Worm (Caenorhabditis elegans) whole organism, L4 larva: ENCODE measurements around the gene snb-1.

Experiments used
- D1046.2 ChIP-seq: fragments of 200-800 bp; sonication (Bioruptor generic); IDR thresholded peaks from 2 replicates; pipeline ENCODE4 v1.3.6; 2022; ENCODE audit warnings: missing genetic modification characterization, missing compliant biosample characterization
- R02D3.7 ChIP-seq: fragments of 150-350 bp; sonication (generic microtip); optimal IDR thresholded peaks from 3 replicates; lab custom pipeline; 2014; ENCODE audit warnings: missing biosample characterization, missing genetic modification characterization
- Y48G9A.11 ChIP-seq: fragments of 200-800 bp; sonication (Bioruptor generic); IDR thresholded peaks from 2 replicates; pipeline ENCODE4 v1.3.6; 2022; ENCODE audit warnings: missing genetic modification reagents, missing genetic modification characterization, missing compliant biosample characterization
- Y5F2A.4 ChIP-seq: fragments of 200-800 bp; sonication (Bioruptor generic); optimal IDR thresholded peaks from 2 replicates; lab custom pipeline; 2018; ENCODE audit warnings: mild to moderate bottlenecking, missing genetic modification characterization, missing compliant biosample characterization
- ZK546.5 ChIP-seq, 2 experiments: sonication (generic microtip); optimal IDR thresholded peaks; 2 replicates each; lab custom pipeline; 2017; ENCODE audit warnings: missing biosample characterization in 2 of 2, missing genetic modification characterization in 2 of 2
- aha-1 ChIP-seq: fragments of 150-350 bp; peaks from one replicate; lab custom pipeline; 2014; ENCODE audit warnings: missing biosample characterization, missing genetic modification characterization
- aly-2 ChIP-seq: sonication (generic microtip); optimal IDR thresholded peaks from 2 replicates; lab custom pipeline; 2018; ENCODE audit warnings: missing biosample characterization, missing genetic modification characterization
- ceh-28 ChIP-seq: fragments of 150-350 bp; optimal IDR thresholded peaks from 2 replicates; lab custom pipeline; 2014; ENCODE audit warnings: missing biosample characterization, missing genetic modification reagents, missing genetic modification characterization
- ceh-62 ChIP-seq: sonication (generic microtip); optimal IDR thresholded peaks from 2 replicates; lab custom pipeline; 2017; ENCODE audit warnings: missing biosample characterization, missing genetic modification characterization
- ceh-82 ChIP-seq: sonication (generic microtip); optimal IDR thresholded peaks from 2 replicates; lab custom pipeline; 2017; ENCODE audit warnings: missing biosample characterization, missing genetic modification characterization
- cey-2 ChIP-seq: sonication (generic microtip); optimal IDR thresholded peaks from 3 replicates; lab custom pipeline; 2017; ENCODE audit warnings: missing genetic modification characterization, mild to moderate bottlenecking, missing compliant biosample characterization, antibody characterized with exemption, borderline replicate concordance; ENCODE audit not compliant: insufficient read depth
- daf-8 ChIP-seq: fragments of 200-800 bp; sonication (Bioruptor generic); IDR thresholded peaks from 2 replicates; pipeline ENCODE4 v1.3.6; 2022; ENCODE audit warnings: missing genetic modification characterization, missing compliant biosample characterization
- dmd-6 ChIP-seq: fragments of 200-800 bp; sonication (Bioruptor generic); IDR thresholded peaks from 2 replicates; pipeline ENCODE4 v1.3.6; 2022; ENCODE audit warnings: missing genetic modification reagents, missing genetic modification characterization, missing compliant biosample characterization
- dmd-9 ChIP-seq: fragments of 200-800 bp; sonication (Bioruptor generic); IDR thresholded peaks from 2 replicates; pipeline ENCODE4 v1.3.6; 2022; ENCODE audit warnings: missing genetic modification reagents, missing genetic modification characterization, missing compliant biosample characterization
- egl-27 ChIP-seq: sonication (generic microtip); optimal IDR thresholded peaks from 3 replicates; lab custom pipeline; 2017; ENCODE audit warnings: missing biosample characterization, missing genetic modification reagents, missing genetic modification characterization
- jun-1 ChIP-seq: fragments of 150-350 bp; optimal IDR thresholded peaks from 2 replicates; lab custom pipeline; 2014; ENCODE audit warnings: missing biosample characterization, missing genetic modification reagents, missing genetic modification characterization
- lin-15B ChIP-seq: fragments of 150-350 bp; sonication (generic microtip); optimal IDR thresholded peaks from 3 replicates; lab custom pipeline; 2014; ENCODE audit warnings: missing biosample characterization, missing genetic modification characterization
- lsy-2 ChIP-seq, 2 experiments: fragments of 150-350 bp in 1 of 2; sonication (generic microtip) in 1 of 2; optimal IDR thresholded peaks; 2 replicates each; lab custom pipeline; 2014 to 2017; ENCODE audit warnings: missing biosample characterization in 2 of 2, missing genetic modification characterization in 2 of 2
- mxl-2 ChIP-seq: fragments of 200-800 bp; sonication (Bioruptor generic); conservative IDR thresholded peaks from 2 replicates; pipeline ENCODE4 v1.3.6; 2022; ENCODE audit warnings: missing genetic modification reagents, missing genetic modification characterization, missing compliant biosample characterization
- nhr-11 ChIP-seq: fragments of 150-350 bp; optimal IDR thresholded peaks from 2 replicates; lab custom pipeline; 2014; ENCODE audit warnings: missing biosample characterization, missing genetic modification characterization
- nhr-111 ChIP-seq: fragments of 200-800 bp; sonication (Bioruptor generic); optimal IDR thresholded peaks from 2 replicates; lab custom pipeline; 2018; ENCODE audit warnings: mild to moderate bottlenecking, missing genetic modification characterization, missing compliant biosample characterization
- nhr-237 ChIP-seq: sonication (generic microtip); optimal IDR thresholded peaks from 2 replicates; lab custom pipeline; 2017; ENCODE audit warnings: missing biosample characterization, missing genetic modification characterization
- nhr-25 ChIP-seq: sonication (generic microtip); optimal IDR thresholded peaks from 2 replicates; lab custom pipeline; 2017; ENCODE audit warnings: missing genetic modification characterization, mild to moderate bottlenecking, missing compliant biosample characterization, antibody characterized with exemption, moderate library complexity, borderline replicate concordance; ENCODE audit not compliant: insufficient read depth
- nhr-41 ChIP-seq: fragments of 200-800 bp; sonication (Bioruptor generic); IDR thresholded peaks from 2 replicates; pipeline ENCODE4 v1.3.6; 2022; ENCODE audit warnings: missing genetic modification reagents, missing genetic modification characterization, missing compliant biosample characterization
- nhr-48 ChIP-seq: sonication (generic microtip); optimal IDR thresholded peaks from 2 replicates; lab custom pipeline; 2016; ENCODE audit warnings: mild to moderate bottlenecking, missing genetic modification characterization, missing compliant biosample characterization
- pha-4 ChIP-seq, 2 experiments: fragments of 150-350 bp in 1 of 2; fragments of 200-800 bp in 1 of 2; sonication (Bioruptor generic) in 1 of 2; IDR thresholded peaks in 1 of 2; optimal IDR thresholded peaks in 1 of 2; 2 replicates each; pipeline versions ENCODE4 v1.3.6 to Lab custom; 2014 to 2022; ENCODE audit warnings: missing genetic modification characterization in 2 of 2, missing genetic modification reagents in 2 of 2, missing biosample characterization in 1 of 2, missing compliant biosample characterization in 1 of 2
- php-3 ChIP-seq: fragments of 200-800 bp; sonication (Bioruptor generic); IDR thresholded peaks from 2 replicates; pipeline ENCODE4 v1.3.6; 2022; ENCODE audit warnings: missing genetic modification reagents, missing genetic modification characterization, missing compliant biosample characterization
- pqm-1 ChIP-seq: sonication (generic microtip); optimal IDR thresholded peaks from 2 replicates; lab custom pipeline; 2017; ENCODE audit warnings: missing biosample characterization, missing genetic modification characterization
- sdz-12 ChIP-seq: fragments of 200-800 bp; sonication (Bioruptor generic); optimal IDR thresholded peaks from 2 replicates; lab custom pipeline; 2018; ENCODE audit warnings: mild to moderate bottlenecking, missing genetic modification characterization, missing compliant biosample characterization
- set-16 ChIP-seq: fragments of 200-800 bp; sonication (Bioruptor generic); IDR thresholded peaks from 2 replicates; pipeline ENCODE4 v1.3.6; 2022; ENCODE audit warnings: missing genetic modification reagents, missing genetic modification characterization, missing compliant biosample characterization
- spr-3 ChIP-seq: fragments of 200-800 bp; sonication (Bioruptor generic); optimal IDR thresholded peaks from 2 replicates; lab custom pipeline; 2018; ENCODE audit warnings: mild to moderate bottlenecking, missing genetic modification characterization, missing compliant biosample characterization
- tag-97 ChIP-seq: fragments of 200-800 bp; sonication (Bioruptor generic); IDR thresholded peaks from 2 replicates; pipeline ENCODE4 v1.3.6; 2022; ENCODE audit warnings: missing genetic modification characterization, missing compliant biosample characterization
- tra-1 ChIP-seq: fragments of 200-800 bp; sonication (Bioruptor generic); IDR thresholded peaks from 2 replicates; pipeline ENCODE4 v1.3.6; 2022; ENCODE audit warnings: missing genetic modification reagents, missing genetic modification characterization, missing compliant biosample characterization
- unc-62 ChIP-seq, 3 experiments: fragments of 150-350 bp in 1 of 3; sonication (generic microtip); optimal IDR thresholded peaks in 2 of 3; peaks in 1 of 3; 1 replicate in 1 of 3; 2 replicates in 2 of 3; lab custom pipeline; 2014 to 2017; ENCODE audit warnings: missing biosample characterization in 3 of 3, missing genetic modification characterization in 3 of 3, missing genetic modification reagents in 3 of 3, missing genotype in 1 of 3
- zfp-2 ChIP-seq: sonication (generic microtip); optimal IDR thresholded peaks from 2 replicates; lab custom pipeline; 2016; ENCODE audit warnings: mild to moderate bottlenecking, missing genetic modification characterization, missing compliant biosample characterization
- ztf-11 ChIP-seq: fragments of 150-350 bp; optimal IDR thresholded peaks from 2 replicates; lab custom pipeline; 2014; ENCODE audit warnings: missing biosample characterization, missing genetic modification characterization

The snb-1 gene

ce11 chrV:6631866-6632265 lies 24.4 kb downstream of the snb-1 start:
- TF ChIP-seq dmd-9 (GFP tag; lab: Robert Waterston, UW) (no peak), aha-1 (tag; lab: Kevin White, UChicago) (peak; percentile 83)

- TF ChIP-seq jun-1 (tag; lab: Kevin White, UChicago) (no peak), nhr-48 (tag; lab: Kevin White, UChicago) (peak; percentile 28), pqm-1 (no peak), nhr-11 (tag; lab: Kevin White, UChicago) (peak; percentile 63), sdz-12 (no peak)
These were observed 25.5 kb downstream of the snb-1 start for ce11 chrV:6630769-6631168.

- TF ChIP-seq unc-62 (GFP tag; optimal IDR thresholded peaks at IDR 0.05 in 1 of 2; lab: Kevin White, UChicago), result no peak
- TF ChIP-seq unc-62 (tag; optimal IDR thresholded peaks at IDR 0.05; lab: Kevin White, UChicago), result no peak
- no peak for TF ChIP-seq mxl-2
- TF ChIP-seq ceh-28 (tag; lab: Kevin White, UChicago), result no peak
- no peak for TF ChIP-seq ZK546.5 (tag; optimal IDR thresholded peaks at IDR 0.05; lab: Kevin White, UChicago)
- no peak for TF ChIP-seq D1046.2 (GFP tag; lab: Robert Waterston, UW)
- no peak for TF ChIP-seq nhr-237 (tag; lab: Kevin White, UChicago)
- no peak for TF ChIP-seq pha-4 (GFP tag; IDR thresholded peaks at IDR 0.05; lab: Robert Waterston, UW)
- no peak for TF ChIP-seq pha-4 (tag; optimal IDR thresholded peaks at IDR 0.05; lab: Kevin White, UChicago)
- TF ChIP-seq cey-2 (tag; lab: Kevin White, UChicago), result no peak
- no peak for TF ChIP-seq php-3 (GFP tag; lab: Robert Waterston, UW)
- no peak for TF ChIP-seq egl-27 (tag; lab: Kevin White, UChicago)
- no peak for TF ChIP-seq ztf-11 (tag; lab: Kevin White, UChicago)
- no peak for TF ChIP-seq R02D3.7 (tag; lab: Kevin White, UChicago)
- TF ChIP-seq nhr-41, result no peak
- TF ChIP-seq, all 104 proteins: peak for 0
These were observed 30.1 kb downstream of the snb-1 start, which contains the start of gene ppt-1 for ce11 chrV:6626244-6626643. Gene ppt-1, minus strand, starts transcription at chrV:6626344.

- no peak for TF ChIP-seq pha-4 (GFP tag; IDR thresholded peaks at IDR 0.05; lab: Robert Waterston, UW)
- no peak for TF ChIP-seq pha-4 (tag; optimal IDR thresholded peaks at IDR 0.05; lab: Kevin White, UChicago)
- no peak for TF ChIP-seq nhr-25 (tag; lab: Kevin White, UChicago)
- TF ChIP-seq nhr-111 (GFP tag; lab: Kevin White, UChicago), result no peak
- TF ChIP-seq tra-1, result no peak
- TF ChIP-seq lin-15B (tag; lab: Kevin White, UChicago), result no peak
- TF ChIP-seq ceh-28 (tag; lab: Kevin White, UChicago), result no peak
- TF ChIP-seq aly-2 (tag; lab: Kevin White, UChicago), result no peak
- TF ChIP-seq Y5F2A.4 (GFP tag; lab: Kevin White, UChicago), result no peak
- no peak for TF ChIP-seq Y48G9A.11 (GFP tag; lab: Robert Waterston, UW)
- TF ChIP-seq ceh-82, result no peak
- TF ChIP-seq zfp-2, result no peak
- no peak for TF ChIP-seq egl-27 (tag; lab: Kevin White, UChicago)
- no peak for TF ChIP-seq set-16 (GFP tag; lab: Robert Waterston, UW)
- TF ChIP-seq dmd-6 (GFP tag; lab: Robert Waterston, UW), result no peak
- TF ChIP-seq lsy-2 (tag; optimal IDR thresholded peaks at IDR 0.05; lab: Kevin White, UChicago), result no peak
- TF ChIP-seq D1046.2 (GFP tag; lab: Robert Waterston, UW), result no peak
- TF ChIP-seq spr-3 (GFP tag; lab: Kevin White, UChicago), result no peak
- TF ChIP-seq daf-8 (GFP tag; lab: Robert Waterston, UW), result no peak
- TF ChIP-seq tag-97 (GFP tag; lab: Robert Waterston, UW), result no peak
- no peak for TF ChIP-seq ceh-62 (tag; lab: Kevin White, UChicago)
- TF ChIP-seq, all 104 proteins: peak for 0
These were observed 34.4 kb downstream of the snb-1 start, which contains the start of gene nhr-37 for ce11 chrV:6621894-6622293. Gene nhr-37, plus strand, starts transcription at chrV:6622194.
